Fruit fly (Drosophila melanogaster) whole organism, embryonic: ENCODE data around the gene Ide.

Experiments used
- B-H2 ChIP-seq: fragments of 200-800 bp; sonication (Bioruptor generic); optimal IDR thresholded peaks from 2 replicates; lab custom pipeline; 2018; ENCODE audit warnings: missing biosample characterization, mild to moderate bottlenecking, missing genetic modification characterization
- BtbVII ChIP-seq: fragments of 200-800 bp; sonication (Bioruptor generic); optimal IDR thresholded peaks from 3 replicates; lab custom pipeline; 2017; ENCODE audit warnings: missing biosample characterization, mild to moderate bottlenecking, missing genetic modification characterization
- C15 ChIP-seq: fragments of 200-800 bp; sonication (Bioruptor generic); IDR thresholded peaks from 3 replicates; pipeline ENCODE4 v1.3.6; 2022; ENCODE audit warnings: missing biosample characterization, missing genetic modification characterization
- CG12299 ChIP-seq: fragments of 200-800 bp; sonication (Bioruptor generic); optimal IDR thresholded peaks from 2 replicates; lab custom pipeline; 2018; ENCODE audit warnings: missing biosample characterization, mild to moderate bottlenecking, missing genetic modification characterization
- CG12942 ChIP-seq: fragments of 200-800 bp; sonication (Bioruptor generic); optimal IDR thresholded peaks from 3 replicates; lab custom pipeline; 2016; ENCODE audit warnings: missing biosample characterization, missing genetic modification characterization
- CG13123 ChIP-seq: fragments of 200-800 bp; sonication (Bioruptor generic); optimal IDR thresholded peaks from 2 replicates; lab custom pipeline; 2016; ENCODE audit warnings: missing biosample characterization, missing genetic modification characterization
- CG1603 ChIP-seq: fragments of 200-800 bp; sonication (Bioruptor generic); optimal IDR thresholded peaks from 2 replicates; lab custom pipeline; 2019; ENCODE audit warnings: missing biosample characterization, mild to moderate bottlenecking, missing genetic modification characterization, moderate library complexity
- CG16813 ChIP-seq: fragments of 200-800 bp; sonication (Bioruptor generic); IDR thresholded peaks from 3 replicates; pipeline ENCODE4 v1.3.6; 2022; ENCODE audit warnings: missing biosample characterization, missing genetic modification characterization; ENCODE audit not compliant: partially characterized antibody
- CG17361 ChIP-seq: fragments of 200-800 bp; sonication (Bioruptor generic); IDR thresholded peaks from 3 replicates; pipeline ENCODE4 v1.3.6; 2022; ENCODE audit warnings: missing biosample characterization, missing genetic modification characterization
- CG2129 ChIP-seq: fragments of 200-800 bp; sonication (Bioruptor generic); IDR thresholded peaks from 2 replicates; pipeline ENCODE4 v1.3.6; 2022; ENCODE audit warnings: missing biosample characterization, missing genetic modification characterization; ENCODE audit not compliant: partially characterized antibody
- CG42726 ChIP-seq: fragments of 200-800 bp; sonication (Bioruptor generic); IDR thresholded peaks from 2 replicates; pipeline ENCODE4 v1.3.6; 2022; ENCODE audit warnings: missing biosample characterization, missing genetic modification characterization; ENCODE audit not compliant: partially characterized antibody
- CG4730 ChIP-seq: fragments of 200-800 bp; sonication (Bioruptor generic); IDR thresholded peaks from 2 replicates; pipeline ENCODE4 v1.3.6; 2022; ENCODE audit warnings: missing biosample characterization, missing genetic modification characterization
- CG5245 ChIP-seq: fragments of 200-800 bp; sonication (Bioruptor generic); optimal IDR thresholded peaks from 3 replicates; lab custom pipeline; 2016; ENCODE audit warnings: missing biosample characterization, missing genetic modification characterization
- CG6175 ChIP-seq: fragments of 200-800 bp; sonication (Bioruptor generic); IDR thresholded peaks from 3 replicates; pipeline ENCODE4 v1.3.6; 2022; ENCODE audit warnings: missing biosample characterization, missing genetic modification characterization
- CG8359 ChIP-seq: fragments of 200-800 bp; sonication (Bioruptor generic); optimal IDR thresholded peaks from 2 replicates; lab custom pipeline; 2017; ENCODE audit warnings: missing biosample characterization, mild to moderate bottlenecking, missing genetic modification characterization, borderline replicate concordance
- CG8944 ChIP-seq: fragments of 200-800 bp; sonication (Bioruptor generic); optimal IDR thresholded peaks from 3 replicates; lab custom pipeline; 2016; ENCODE audit warnings: missing biosample characterization, missing genetic modification characterization
- CG9609 ChIP-seq: fragments of 200-800 bp; sonication (Bioruptor generic); optimal IDR thresholded peaks from 3 replicates; lab custom pipeline; 2016; ENCODE audit warnings: missing biosample characterization, missing genetic modification characterization
- CG9817 ChIP-seq: fragments of 200-800 bp; sonication (Bioruptor generic); optimal IDR thresholded peaks from 2 replicates; lab custom pipeline; 2018; ENCODE audit warnings: missing biosample characterization, mild to moderate bottlenecking, missing genetic modification characterization, moderate library complexity
- Dip3 ChIP-seq: fragments of 200-800 bp; sonication (Bioruptor generic); optimal IDR thresholded peaks from 3 replicates; lab custom pipeline; 2016; ENCODE audit warnings: missing biosample characterization, missing genetic modification characterization
- Dll ChIP-seq: fragments of 200-800 bp; sonication (Bioruptor generic); IDR thresholded peaks from 4 replicates; pipeline ENCODE4 v1.3.6; 2022; ENCODE audit warnings: missing biosample characterization, missing genetic modification characterization; ENCODE audit not compliant: partially characterized antibody
- Fer3 ChIP-seq: fragments of 200-800 bp; sonication (Bioruptor generic); optimal IDR thresholded peaks from 2 replicates; lab custom pipeline; 2018; ENCODE audit warnings: missing biosample characterization, mild to moderate bottlenecking, missing genetic modification characterization, moderate library complexity
- HHEX ChIP-seq: fragments of 200-800 bp; sonication (Bioruptor generic); optimal IDR thresholded peaks from 3 replicates; lab custom pipeline; 2017; ENCODE audit warnings: missing biosample characterization, mild to moderate bottlenecking, missing genetic modification characterization, missing genetic modification reagents
- Lim3 ChIP-seq: fragments of 200-800 bp; sonication (Bioruptor generic); IDR thresholded peaks from 2 replicates; pipeline ENCODE4 v1.3.6; 2022; ENCODE audit warnings: missing biosample characterization, missing genetic modification characterization
- Nf-YA ChIP-seq: fragments of 200-800 bp; sonication (Bioruptor generic); IDR thresholded peaks from 2 replicates; pipeline ENCODE4 v1.3.6; 2022; ENCODE audit warnings: missing biosample characterization, missing genetic modification characterization
- Ravus ChIP-seq: fragments of 200-800 bp; sonication (Bioruptor generic); IDR thresholded peaks from 2 replicates; pipeline ENCODE4 v1.3.6; 2022; ENCODE audit warnings: missing biosample characterization, missing genetic modification characterization
- Side ChIP-seq: fragments of 200-800 bp; sonication (Bioruptor generic); optimal IDR thresholded peaks from 2 replicates; lab custom pipeline; 2016; ENCODE audit warnings: missing biosample characterization, missing genetic modification characterization
- Sin3A ChIP-seq: fragments of >200 bp; optimal IDR thresholded peaks from 2 replicates; lab custom pipeline; 2018
- Sox102F ChIP-seq: fragments of 200-800 bp; sonication (Bioruptor generic); optimal IDR thresholded peaks from 2 replicates; lab custom pipeline; 2018; ENCODE audit warnings: missing biosample characterization, mild to moderate bottlenecking, missing genetic modification characterization, moderate library complexity
- Stat92E ChIP-seq, 3 experiments: fragments of >200 bp in 2 of 3; fragments of 200-800 bp in 1 of 3; sonication (Bioruptor generic) in 1 of 3; optimal IDR thresholded peaks; 2 replicates each; lab custom pipeline; 2017 to 2019; ENCODE audit warnings: missing biosample characterization in 3 of 3, missing genetic modification characterization in 3 of 3, mild to moderate bottlenecking in 1 of 3, moderate library complexity in 1 of 3
- Xbp1 ChIP-seq: fragments of 200-800 bp; sonication (Bioruptor generic); optimal IDR thresholded peaks from 3 replicates; lab custom pipeline; 2016; ENCODE audit warnings: missing biosample characterization, mild to moderate bottlenecking, missing genetic modification characterization
- ab ChIP-seq: fragments of 200-800 bp; sonication (Bioruptor generic); optimal IDR thresholded peaks from 2 replicates; lab custom pipeline; 2016; ENCODE audit warnings: missing biosample characterization, missing genetic modification characterization
- corto ChIP-seq: fragments of 200-800 bp; sonication (Bioruptor generic); optimal IDR thresholded peaks from 2 replicates; lab custom pipeline; 2016; ENCODE audit warnings: missing biosample characterization, mild to moderate bottlenecking, missing genetic modification characterization, moderate library complexity
- fd96Cb ChIP-seq: fragments of 200-800 bp; sonication (Bioruptor generic); optimal IDR thresholded peaks from 2 replicates; lab custom pipeline; 2018; ENCODE audit warnings: missing biosample characterization, mild to moderate bottlenecking, missing genetic modification characterization, moderate library complexity
- gsb ChIP-seq: fragments of 200-800 bp; sonication (Bioruptor generic); IDR thresholded peaks from 2 replicates; pipeline ENCODE4 v1.3.6; 2022; ENCODE audit warnings: missing biosample characterization, missing genetic modification characterization
- gt ChIP-seq: fragments of 200-800 bp; sonication (Bioruptor generic); IDR thresholded peaks from 2 replicates; pipeline ENCODE4 v1.3.6; 2022; ENCODE audit warnings: missing biosample characterization, missing genetic modification characterization
- ind ChIP-seq: fragments of 200-800 bp; sonication (Bioruptor generic); optimal IDR thresholded peaks from 3 replicates; lab custom pipeline; 2016; ENCODE audit warnings: missing biosample characterization, missing genetic modification characterization
- lab ChIP-seq: fragments of 200-800 bp; sonication (Bioruptor generic); optimal IDR thresholded peaks from 3 replicates; lab custom pipeline; 2017; ENCODE audit warnings: missing biosample characterization, missing genetic modification characterization, mild to moderate bottlenecking, moderate library complexity, missing genetic modification reagents
- maf-S ChIP-seq: fragments of 200-800 bp; sonication (Bioruptor generic); optimal IDR thresholded peaks from 2 replicates; lab custom pipeline; 2016; ENCODE audit warnings: missing biosample characterization, missing genetic modification characterization
- nmo ChIP-seq: fragments of 200-800 bp; sonication (Bioruptor generic); optimal IDR thresholded peaks from 2 replicates; lab custom pipeline; 2018; ENCODE audit warnings: missing biosample characterization, mild to moderate bottlenecking, missing genetic modification characterization, moderate library complexity
- nom ChIP-seq: fragments of 200-800 bp; sonication (Bioruptor generic); optimal IDR thresholded peaks from 2 replicates; lab custom pipeline; 2017; ENCODE audit warnings: missing biosample characterization, missing genetic modification characterization, mild to moderate bottlenecking, moderate library complexity, missing genetic modification reagents
- oc ChIP-seq: fragments of 200-800 bp; sonication (Bioruptor generic); optimal IDR thresholded peaks from 2 replicates; lab custom pipeline; 2018; ENCODE audit warnings: missing biosample characterization, mild to moderate bottlenecking, missing genetic modification characterization, moderate library complexity
- pnt ChIP-seq: fragments of 200-800 bp; sonication (Bioruptor generic); optimal IDR thresholded peaks from 3 replicates; lab custom pipeline; 2016; ENCODE audit warnings: missing biosample characterization, missing genetic modification characterization
- sd ChIP-seq: fragments of 200-800 bp; sonication (Bioruptor generic); optimal IDR thresholded peaks from 3 replicates; lab custom pipeline; 2018; ENCODE audit warnings: missing biosample characterization, mild to moderate bottlenecking, missing genetic modification characterization, moderate library complexity
- stc ChIP-seq: fragments of 200-800 bp; sonication (Bioruptor generic); IDR thresholded peaks from 2 replicates; pipeline ENCODE4 v1.3.6; 2022; ENCODE audit warnings: missing biosample characterization, missing genetic modification characterization
- stwl ChIP-seq: fragments of 200-800 bp; sonication (Bioruptor generic); optimal IDR thresholded peaks from 3 replicates; lab custom pipeline; 2018; ENCODE audit warnings: missing biosample characterization, mild to moderate bottlenecking, missing genetic modification characterization, moderate library complexity
- toy ChIP-seq: fragments of 200-800 bp; sonication (Bioruptor generic); IDR thresholded peaks from 2 replicates; pipeline ENCODE4 v1.3.6; 2022; ENCODE audit warnings: missing biosample characterization, missing genetic modification characterization
- vnd ChIP-seq: fragments of 200-800 bp; sonication (Bioruptor generic); IDR thresholded peaks from 3 replicates; pipeline ENCODE4 v1.3.6; 2022; ENCODE audit warnings: missing biosample characterization, missing genetic modification characterization; ENCODE audit not compliant: partially characterized antibody
- wdn ChIP-seq: fragments of 200-800 bp; sonication (Bioruptor generic); IDR thresholded peaks from 2 replicates; pipeline ENCODE4 v1.3.6; 2022; ENCODE audit warnings: missing biosample characterization, missing genetic modification characterization
- wek ChIP-seq: fragments of 200-800 bp; sonication (Bioruptor generic); optimal IDR thresholded peaks from 3 replicates; lab custom pipeline; 2018; ENCODE audit warnings: missing biosample characterization, mild to moderate bottlenecking, missing genetic modification characterization, moderate library complexity

Gene Ide

DNA sequence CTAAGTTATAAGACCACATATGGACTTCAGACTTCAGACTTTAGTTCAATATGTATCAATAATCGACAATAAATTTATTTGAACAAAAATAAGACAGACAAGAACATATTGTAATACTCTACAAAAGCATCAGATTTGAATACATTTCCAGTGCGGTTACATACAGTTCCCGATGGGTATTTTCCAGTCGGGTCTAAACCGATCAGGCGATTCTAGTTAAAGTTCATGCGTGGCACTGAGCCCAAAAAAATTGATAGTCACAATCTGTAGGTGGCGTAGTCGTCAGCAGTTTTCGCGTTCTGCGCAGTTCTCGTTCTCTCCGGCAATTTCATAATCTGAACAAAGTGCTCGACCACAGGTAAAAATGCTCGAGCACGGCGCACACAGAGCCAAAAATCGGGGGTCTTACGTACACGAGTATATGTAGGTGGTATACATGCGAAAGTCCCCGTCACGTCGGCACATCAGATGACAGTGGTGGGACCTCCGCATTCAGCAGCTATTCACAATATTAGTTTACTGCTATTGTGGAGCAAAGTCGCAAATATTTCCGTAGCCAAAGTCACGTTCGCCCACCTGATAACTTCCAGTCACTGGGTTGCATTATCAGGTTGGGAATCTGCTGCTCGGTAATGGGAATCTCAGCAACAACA, 19.7 kb upstream of the Ide start (continued):
- TF ChIP-seq B-H2 (GFP tag; lab: Kevin White, UChicago) (peak; percentile 75), stwl (tag; lab: Kevin White, UChicago) (no peak), fd96Cb (tag; lab: Kevin White, UChicago) (peak; percentile 9), BtbVII (GFP tag; lab: Kevin White, UChicago) (peak; percentile 65), Ravus (GFP tag; lab: Robert Waterston, UW) (no peak), oc (no peak), Stat92E (GFP tag; optimal IDR thresholded peaks at IDR 0.05; lab: Kevin White, UChicago) (no peak), CG1603 (tag; lab: Kevin White, UChicago) (no peak), CG12942 (GFP tag; lab: Kevin White, UChicago) (no peak), nom (no peak), CG42726 (no peak), Dip3 (GFP tag; lab: Kevin White, UChicago) (peak; percentile 80), Side (GFP tag; lab: Kevin White, UChicago) (no peak), CG9817 (tag; lab: Kevin White, UChicago) (no peak), CG4730 (GFP tag; lab: Robert Waterston, UW) (no peak), C15 (GFP tag; lab: Robert Waterston, UW) (no peak), CG16813 (GFP tag; lab: Robert Waterston, UW) (no peak), Xbp1 (GFP tag; lab: Kevin White, UChicago) (peak; percentile 40), sd (tag; lab: Kevin White, UChicago) (peak; percentile 70), gt (GFP tag; lab: Robert Waterston, UW) (no peak), CG13123 (GFP tag; lab: Kevin White, UChicago) (no peak), vnd (peak; percentile 28; the same call in 1 of the 3 replicates), gsb (GFP tag; lab: Robert Waterston, UW) (0 out of 2 replicates have a peak, but pooled peaks have one; percentile 21), CG17361 (GFP tag; lab: Robert Waterston, UW) (peak; percentile 51; the same call in 1 of the 3 replicates), wek (GFP tag; lab: Kevin White, UChicago) (no peak), Sox102F (peak; percentile 22), lab (GFP tag; lab: Kevin White, UChicago) (peak; percentile 65), CG12299 (no peak), CG8359 (GFP tag; lab: Kevin White, UChicago) (no peak), Lim3 (GFP tag; lab: Robert Waterston, UW) (no peak), Dll (no peak), ab (GFP tag; lab: Kevin White, UChicago) (peak; percentile 39), stc (no peak), HHEX (GFP tag; lab: Kevin White, UChicago) (no peak), maf-S (no peak), toy (no peak), pnt (GFP tag; lab: Kevin White, UChicago) (no peak), Sin3A (lab: Kevin White, UChicago) (no peak), Nf-YA (no peak), CG6175 (no peak), ind (peak; percentile 55), corto (no peak), CG2129 (GFP tag; lab: Robert Waterston, UW) (no peak), CG9609 (no peak), CG5245 (no peak), Fer3 (tag; lab: Kevin White, UChicago) (peak; percentile 31), nmo (GFP tag; lab: Kevin White, UChicago) (peak; percentile 33), wdn (GFP tag; lab: Robert Waterston, UW) (0 out of 2 replicates have a peak, but pooled peaks have one; percentile 7), CG8944 (GFP tag; lab: Kevin White, UChicago) (peak; percentile 8)
